Worm (Caenorhabditis elegans): ENCODE measurements around the gene popl-7.

popl-7 gene

DNA sequence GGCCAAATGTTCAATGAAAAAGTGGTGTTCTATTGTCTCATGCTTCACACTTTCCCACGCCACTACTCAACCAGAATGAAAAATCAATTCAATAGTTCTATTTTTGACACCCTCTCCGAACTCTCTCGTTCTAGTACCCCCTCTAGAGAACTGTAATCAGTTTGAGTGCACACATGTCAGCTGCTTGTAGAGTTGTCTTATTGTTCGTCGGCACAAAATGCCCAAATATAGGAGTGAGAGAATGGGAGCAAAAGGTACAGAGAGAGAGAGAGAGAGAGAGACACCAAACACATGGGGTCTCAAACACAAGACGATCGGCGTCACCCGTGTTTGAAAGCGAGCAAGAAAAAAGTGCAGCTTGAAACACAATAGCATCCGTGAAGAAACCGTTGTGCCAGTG is 36.2 kb upstream of the popl-7 start:
- TF ChIP-seq nhr-19 (GFP tag; conservative IDR thresholded peaks at IDR 0.05) (no peak), egl-27 (tag; optimal IDR thresholded peaks at IDR 0.05) (no peak), lin-35 (GFP tag; optimal IDR thresholded peaks at IDR 0.05) (peak in 1 of 2 experiments; percentile 29), hlh-4 (tag; optimal IDR thresholded peaks at IDR 0.05) (no peak), zip-4 (GFP tag; optimal IDR thresholded peaks at IDR 0.05) (no peak)

DNA sequence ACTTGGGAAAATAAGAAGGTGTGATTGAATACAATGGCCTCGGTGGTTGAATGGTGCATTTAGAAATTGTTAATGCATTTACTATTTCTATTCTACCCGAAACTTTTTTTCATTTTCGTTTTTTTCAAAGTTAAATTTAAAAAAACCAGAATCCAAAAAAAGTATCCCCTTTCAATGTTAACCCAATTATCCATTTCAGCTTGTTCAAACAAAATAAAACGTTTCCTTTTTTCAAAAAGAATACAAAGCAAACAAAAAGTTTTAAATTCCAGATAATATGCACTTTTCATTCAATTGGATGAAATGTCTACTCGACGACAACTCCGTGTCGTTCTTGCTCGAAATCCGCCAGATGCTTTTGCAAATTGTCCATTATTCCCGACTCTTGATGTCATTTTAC is 27.9 kb upstream of the popl-7 start, which contains the start of gene W02A2.5:
Gene W02A2.5 (plus strand): TSS at position 301 of the 400 bp plus-strand sequence.
- TF ChIP-seq efl-1 (optimal IDR thresholded peaks at IDR 0.05) (no peak), efl-1 (GFP tag; optimal IDR thresholded peaks at IDR 0.05 in 1 of 2) (peak in 1 of 2 experiments; percentile 43), hlh-17 (GFP tag; optimal IDR thresholded peaks at IDR 0.05; ENCODE audit: borderline replicate concordance) (no peak)

DNA sequence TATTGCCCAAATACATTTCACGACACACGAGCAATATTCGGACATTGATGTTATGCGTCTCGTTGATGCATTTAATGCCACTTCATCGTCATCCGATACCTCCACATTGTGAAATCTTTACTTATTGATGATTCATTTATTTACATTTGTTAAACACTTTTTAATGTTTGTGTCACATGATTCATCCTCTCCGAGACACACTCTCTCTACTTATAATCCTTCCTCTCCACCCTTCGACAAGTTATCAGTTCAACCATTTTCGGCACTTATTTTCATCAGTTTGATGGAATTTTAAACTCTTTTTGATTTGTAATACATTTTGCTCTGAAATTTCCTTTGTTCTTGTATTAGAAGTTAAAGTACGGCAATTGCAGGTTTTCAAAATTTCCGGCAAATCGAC is 24.4 kb upstream of the popl-7 start:
- TF ChIP-seq alr-1 (tag; optimal IDR thresholded peaks at IDR 0.05; ENCODE audit: borderline replicate concordance) (no peak), nhr-84 (tag; optimal IDR thresholded peaks at IDR 0.05) (no peak), swsn-7 (tag; optimal IDR thresholded peaks at IDR 0.05) (no peak), elt-2 (tag; optimal IDR thresholded peaks at IDR 0.05) (peak; percentile 62), lin-35 (GFP tag; optimal IDR thresholded peaks at IDR 0.05) (peak in 1 of 2 experiments; percentile 53), nhr-20 (tag; optimal IDR thresholded peaks at IDR 0.05) (peak; percentile 30), dsc-1 (tag; optimal IDR thresholded peaks at IDR 0.05) (no peak), grh-1 (GFP tag; IDR thresholded peaks at IDR 0.05) (no peak), jun-1 (tag; optimal IDR thresholded peaks at IDR 0.05) (peak; percentile 75), unc-62 (GFP tag; optimal IDR thresholded peaks at IDR 0.05) (no peak)

DNA sequence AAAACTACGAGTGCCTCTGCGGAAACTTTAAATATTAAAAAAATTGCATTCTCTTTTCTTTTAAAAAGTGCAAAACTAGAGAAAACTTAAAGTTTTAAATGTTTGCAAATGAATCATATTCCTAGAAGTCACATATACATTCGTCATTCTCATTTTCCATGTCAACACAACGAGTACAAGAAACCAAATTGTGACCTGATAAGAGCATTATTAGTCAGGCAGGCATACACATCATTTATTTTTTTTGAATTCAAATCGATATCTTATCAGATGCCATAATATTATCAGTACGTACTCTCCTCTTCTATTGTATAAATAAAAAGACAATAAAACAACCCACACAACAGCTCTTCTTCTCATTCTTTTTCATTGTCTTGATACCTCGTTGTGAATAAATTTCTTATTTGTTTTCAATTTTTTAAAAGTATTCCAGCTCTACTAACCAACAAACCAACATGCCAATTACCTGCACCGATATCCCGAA is 23.2 kb upstream of the popl-7 start, which contains the start of gene W02A2.9:
Gene W02A2.9 (plus strand): TSS at position 434 of the 484 bp plus-strand sequence.
- TF ChIP-seq fkh-4 (tag; optimal IDR thresholded peaks at IDR 0.05; ENCODE audit: borderline replicate concordance) = no peak
- TF ChIP-seq jun-1 (tag; optimal IDR thresholded peaks at IDR 0.05) = peak; percentile 57
- TF ChIP-seq nhr-11 (tag; optimal IDR thresholded peaks at IDR 0.05) = no peak
- TF ChIP-seq efl-3 (GFP tag; optimal IDR thresholded peaks at IDR 0.05) = no peak
- no peak for TF ChIP-seq Y116A8C.19 (tag; optimal IDR thresholded peaks at IDR 0.05; ENCODE audit: borderline replicate concordance)
- no peak for TF ChIP-seq ztf-4 (tag; optimal IDR thresholded peaks at IDR 0.05)
- TF ChIP-seq nhr-71 (tag; optimal IDR thresholded peaks at IDR 0.05) = no peak
- TF ChIP-seq dpl-1 (GFP tag; optimal IDR thresholded peaks at IDR 0.05) = no peak
- no peak for TF ChIP-seq mab-9 (GFP tag; IDR thresholded peaks at IDR 0.05)
- no peak for TF ChIP-seq C34B4.2 (tag; optimal IDR thresholded peaks at IDR 0.05)
- peak in 1 of 2 experiments; percentile 22 for TF ChIP-seq lin-35 (GFP tag; optimal IDR thresholded peaks at IDR 0.05)
- TF ChIP-seq nhr-237 (tag; optimal IDR thresholded peaks at IDR 0.05) = no peak
- TF ChIP-seq F16B12.6 (tag; optimal IDR thresholded peaks at IDR 0.05) = no peak
- TF ChIP-seq sptf-1 (tag; optimal IDR thresholded peaks at IDR 0.05) = no peak
- no peak for TF ChIP-seq nhr-47 (tag; optimal IDR thresholded peaks at IDR 0.05)
- no peak for TF ChIP-seq mef-2 (tag; optimal IDR thresholded peaks at IDR 0.05)
- peak; percentile 30 for TF ChIP-seq tlp-1 (tag; optimal IDR thresholded peaks at IDR 0.05)
- TF ChIP-seq lin-13 (GFP tag; optimal IDR thresholded peaks at IDR 0.05) = no peak
- no peak for TF ChIP-seq efl-1 (optimal IDR thresholded peaks at IDR 0.05)
- TF ChIP-seq efl-1 (GFP tag; optimal IDR thresholded peaks at IDR 0.05 in 1 of 2) = peak in 1 of 2 experiments; percentile 56
- no peak for TF ChIP-seq fkh-8 (tag; optimal IDR thresholded peaks at IDR 0.05)
- no peak for TF ChIP-seq mep-1 (tag; optimal IDR thresholded peaks at IDR 0.05)
- TF ChIP-seq zag-1 (tag; optimal IDR thresholded peaks at IDR 0.05) = no peak
- peak; percentile 19 for TF ChIP-seq nhr-20 (tag; optimal IDR thresholded peaks at IDR 0.05)
- no peak for TF ChIP-seq blmp-1 (tag; optimal IDR thresholded peaks at IDR 0.05)
- no peak for TF ChIP-seq nhr-77 (tag; optimal IDR thresholded peaks at IDR 0.05)
- no peak for TF ChIP-seq ceh-90 (tag; optimal IDR thresholded peaks at IDR 0.05)
- TF ChIP-seq tbx-2 (tag; optimal IDR thresholded peaks at IDR 0.05) = no peak
- TF ChIP-seq unc-130 (tag; optimal IDR thresholded peaks at IDR 0.05) = no peak
- TF ChIP-seq elt-2 (tag; optimal IDR thresholded peaks at IDR 0.05) = peak; percentile 95
- TF ChIP-seq nhr-90 (tag; optimal IDR thresholded peaks at IDR 0.05; ENCODE audit: poor library complexity) = peak; percentile 6
- no peak for TF ChIP-seq isw-1 (GFP tag; IDR thresholded peaks at IDR 0.05)
- no peak for TF ChIP-seq egl-27 (tag; optimal IDR thresholded peaks at IDR 0.05)
- TF ChIP-seq hpl-2 (GFP tag; optimal IDR thresholded peaks at IDR 0.05) = no peak
- TF ChIP-seq ceh-63 (GFP tag; optimal IDR thresholded peaks at IDR 0.05) = no peak
- no peak for TF ChIP-seq ets-5 (GFP tag; IDR thresholded peaks at IDR 0.05)
- no peak for TF ChIP-seq ama-1 (optimal IDR thresholded peaks at IDR 0.05)

All from whole organism, L1 larva.